Fruit fly (Drosophila melanogaster): ENCODE results near the gene kkv.

Gene kkv

dm6 chr3R:5330338-5330737 is 62.3 kb downstream of the kkv start (continued):
- peak; percentile 19 for TF ChIP-seq esn (GFP tag; optimal IDR thresholded peaks at IDR 0.05)
- peak; percentile 62 for TF ChIP-seq CG4318 (GFP tag; optimal IDR thresholded peaks at IDR 0.05)
- TF ChIP-seq salr (GFP tag; optimal IDR thresholded peaks at IDR 0.05), result peak in 1 of 2 experiments; percentile 44
- TF ChIP-seq net (GFP tag; optimal IDR thresholded peaks at IDR 0.05), result no peak
- no peak for TF ChIP-seq fd85E (GFP tag; optimal IDR thresholded peaks at IDR 0.05)
- 0 out of 3 replicates have a peak, but pooled peaks have one; percentile 27 for TF ChIP-seq eg (GFP tag; IDR thresholded peaks at IDR 0.05)
- TF ChIP-seq CG11294 (GFP tag; IDR thresholded peaks at IDR 0.05), result no peak
- no peak for TF ChIP-seq Sox102F (GFP tag; optimal IDR thresholded peaks at IDR 0.05)
- no peak for TF ChIP-seq CG7368 (GFP tag; optimal IDR thresholded peaks at IDR 0.05)
- TF ChIP-seq fkh (GFP tag; optimal IDR thresholded peaks at IDR 0.05), result no peak
- TF ChIP-seq CG8319 (GFP tag; optimal IDR thresholded peaks at IDR 0.05), result no peak
- TF ChIP-seq vri (GFP tag; optimal IDR thresholded peaks at IDR 0.05), result no peak
- no peak for TF ChIP-seq CG9139 (GFP tag; optimal IDR thresholded peaks at IDR 0.05)
- TF ChIP-seq CG1621 (tag; optimal IDR thresholded peaks at IDR 0.05), result no peak
- no peak for TF ChIP-seq CG6854 (GFP tag; optimal IDR thresholded peaks at IDR 0.05)
- no peak for TF ChIP-seq CG11762 (GFP tag; optimal IDR thresholded peaks at IDR 0.05; ENCODE audit: insufficient read depth)
- peak; percentile 25 for TF ChIP-seq dac (GFP tag; optimal IDR thresholded peaks at IDR 0.05)
- no peak for TF ChIP-seq svp (GFP tag)
- TF ChIP-seq ss (GFP tag; optimal IDR thresholded peaks at IDR 0.05), result no peak

Measured in whole organism, prepupa.